Worm (Caenorhabditis elegans) whole organism, mixed stage, embryonic: Measurements from ENCODE around the gene glb-27.

Experiments used
- hlh-1 ChIP-seq: fragments of 150-350 bp; optimal IDR thresholded peaks from 2 replicates; lab custom pipeline; 2014; ENCODE audit warnings: missing biosample characterization, missing genetic modification reagents, missing genetic modification characterization
- mep-1 ChIP-seq: fragments of 150-350 bp; optimal IDR thresholded peaks from 2 replicates; lab custom pipeline; 2017; ENCODE audit warnings: missing biosample characterization, missing genetic modification reagents, missing genetic modification characterization, inconsistent platforms

glb-27 gene

ce11 chrII:8498173-8498572, 57.9 kb downstream of the glb-27 start:
- TF ChIP-seq hlh-1 (tag; lab: Kevin White, UChicago) (peak; percentile 96), mep-1 (no peak)
